Fruit fly (Drosophila melanogaster) whole organism, embryonic: ENCODE data around the gene CG7071.
A peak's percentile ranks its signal among the peaks of the same experiment; 100 is the strongest.

Experiments used
- Bdp1 ChIP-seq: fragments of 200-800 bp; sonication (Bioruptor generic); optimal IDR thresholded peaks from 3 replicates; lab custom pipeline; 2016; ENCODE audit warnings: missing biosample characterization, missing genetic modification characterization
- CG12219 ChIP-seq: fragments of 200-800 bp; sonication (Bioruptor generic); optimal IDR thresholded peaks from 3 replicates; lab custom pipeline; 2018; ENCODE audit warnings: missing biosample characterization, mild to moderate bottlenecking, missing genetic modification characterization
- CG13424 ChIP-seq: fragments of 200-800 bp; sonication (Bioruptor generic); optimal IDR thresholded peaks from 2 replicates; lab custom pipeline; 2019; ENCODE audit warnings: missing biosample characterization, mild to moderate bottlenecking, missing genetic modification characterization, moderate library complexity
- CG14965 ChIP-seq: fragments of 200-800 bp; sonication (Bioruptor generic); optimal IDR thresholded peaks from 2 replicates; lab custom pipeline; 2016; ENCODE audit warnings: missing biosample characterization, missing genetic modification characterization, borderline replicate concordance
- CG1529 ChIP-seq: fragments of 200-800 bp; sonication (Bioruptor generic); optimal IDR thresholded peaks from 3 replicates; lab custom pipeline; 2018; ENCODE audit warnings: missing biosample characterization, missing genetic modification characterization
- CG1602 ChIP-seq: fragments of 200-800 bp; sonication (Bioruptor generic); optimal IDR thresholded peaks from 3 replicates; lab custom pipeline; 2016; ENCODE audit warnings: missing biosample characterization, missing genetic modification characterization
- CG1792 ChIP-seq: fragments of 200-800 bp; sonication (Bioruptor generic); optimal IDR thresholded peaks from 2 replicates; lab custom pipeline; 2016; ENCODE audit warnings: missing biosample characterization, missing genetic modification characterization
- CG18476 ChIP-seq: fragments of 200-800 bp; sonication (Bioruptor generic); optimal IDR thresholded peaks from 2 replicates; lab custom pipeline; 2016; ENCODE audit warnings: missing biosample characterization, mild to moderate bottlenecking, missing genetic modification characterization
- CG2875 ChIP-seq: fragments of 200-800 bp; sonication (Bioruptor generic); optimal IDR thresholded peaks from 2 replicates; lab custom pipeline; 2017; ENCODE audit warnings: missing biosample characterization, mild to moderate bottlenecking, missing genetic modification characterization, missing genetic modification reagents
- CG3065 ChIP-seq: fragments of 200-800 bp; sonication (Bioruptor generic); optimal IDR thresholded peaks from 2 replicates; lab custom pipeline; 2016; ENCODE audit warnings: missing biosample characterization, missing genetic modification characterization
- CG33557 ChIP-seq: fragments of 200-800 bp; sonication (Bioruptor generic); optimal IDR thresholded peaks from 2 replicates; lab custom pipeline; 2019; ENCODE audit warnings: missing biosample characterization, mild to moderate bottlenecking, missing genetic modification characterization, moderate library complexity
- CG3995 ChIP-seq: fragments of 200-800 bp; sonication (Bioruptor generic); optimal IDR thresholded peaks from 3 replicates; lab custom pipeline; 2016; ENCODE audit warnings: missing biosample characterization, missing genetic modification characterization
- CG6175 ChIP-seq: fragments of 200-800 bp; sonication (Bioruptor generic); IDR thresholded peaks from 3 replicates; pipeline ENCODE4 v1.3.6; 2022; ENCODE audit warnings: missing biosample characterization, missing genetic modification characterization
- CG7357 ChIP-seq: fragments of 200-800 bp; sonication (Bioruptor generic); IDR thresholded peaks from 3 replicates; pipeline ENCODE4 v1.3.6; 2022; ENCODE audit warnings: missing biosample characterization, missing genetic modification characterization
- CG9437 ChIP-seq: fragments of 200-800 bp; sonication (Bioruptor generic); optimal IDR thresholded peaks from 2 replicates; lab custom pipeline; 2018; ENCODE audit warnings: missing biosample characterization, mild to moderate bottlenecking, missing genetic modification characterization
- CG9932 ChIP-seq: fragments of 200-800 bp; sonication (Bioruptor generic); IDR thresholded peaks from 2 replicates; pipeline ENCODE4 v1.3.6; 2022; ENCODE audit warnings: missing biosample characterization, missing genetic modification characterization
- Dref ChIP-seq: fragments of 200-800 bp; sonication (Bioruptor generic); IDR thresholded peaks from 2 replicates; pipeline ENCODE4 v1.3.6; 2022; ENCODE audit warnings: missing biosample characterization, missing genetic modification characterization
- Hey ChIP-seq: fragments of 200-800 bp; sonication (Bioruptor generic); optimal IDR thresholded peaks from 3 replicates; lab custom pipeline; 2018; ENCODE audit warnings: missing biosample characterization, mild to moderate bottlenecking, missing genetic modification characterization
- Hr78 ChIP-seq, 2 experiments: fragments of 200-800 bp in 1 of 2; fragments of >200 bp in 1 of 2; sonication (Bioruptor generic) in 1 of 2; optimal IDR thresholded peaks; 2 replicates each; lab custom pipeline; 2017 to 2019; ENCODE audit warnings: missing biosample characterization in 2 of 2, missing genetic modification characterization in 2 of 2, mild to moderate bottlenecking in 1 of 2, moderate library complexity in 1 of 2
- MBD-R2 ChIP-seq: fragments of 200-800 bp; sonication (Bioruptor generic); IDR thresholded peaks from 2 replicates; pipeline ENCODE4 v1.3.6; 2022; ENCODE audit warnings: missing biosample characterization, missing genetic modification characterization
- MTF-1 ChIP-seq: fragments of 200-800 bp; sonication (Bioruptor generic); optimal IDR thresholded peaks from 2 replicates; lab custom pipeline; 2018; ENCODE audit warnings: missing biosample characterization, mild to moderate bottlenecking, missing genetic modification characterization, borderline replicate concordance
- NFAT ChIP-seq: fragments of 200-800 bp; sonication (Bioruptor generic); IDR thresholded peaks from 2 replicates; pipeline ENCODE4 v1.3.6; 2022; ENCODE audit warnings: missing biosample characterization, missing genetic modification characterization
- Nf-YB ChIP-seq: fragments of 200-800 bp; sonication (Bioruptor generic); optimal IDR thresholded peaks from 3 replicates; lab custom pipeline; 2019; ENCODE audit warnings: missing biosample characterization, mild to moderate bottlenecking, missing genetic modification characterization, moderate library complexity
- Oli ChIP-seq: fragments of 200-800 bp; sonication (Bioruptor generic); optimal IDR thresholded peaks from 2 replicates; lab custom pipeline; 2018; ENCODE audit warnings: missing biosample characterization, mild to moderate bottlenecking, missing genetic modification characterization, moderate library complexity
- Opbp ChIP-seq: fragments of 200-800 bp; sonication (Bioruptor generic); IDR thresholded peaks from 3 replicates; pipeline ENCODE4 v1.3.6; 2022; ENCODE audit warnings: missing biosample characterization, missing genetic modification characterization; ENCODE audit not compliant: partially characterized antibody
- Rfx ChIP-seq: fragments of 200-800 bp; sonication (Bioruptor generic); IDR thresholded peaks from 2 replicates; pipeline ENCODE4 v1.3.6; 2022; ENCODE audit warnings: missing biosample characterization, missing genetic modification characterization
- Vsx1 ChIP-seq: fragments of 200-800 bp; sonication (Bioruptor generic); optimal IDR thresholded peaks from 2 replicates; lab custom pipeline; 2017; ENCODE audit warnings: missing biosample characterization, mild to moderate bottlenecking, missing genetic modification characterization, missing genetic modification reagents
- ato ChIP-seq: fragments of 200-800 bp; sonication (Bioruptor generic); IDR thresholded peaks from 2 replicates; pipeline ENCODE4 v1.3.6; 2022; ENCODE audit warnings: missing biosample characterization, missing genetic modification characterization; ENCODE audit not compliant: partially characterized antibody
- cg ChIP-seq: fragments of 200-800 bp; sonication (Bioruptor generic); optimal IDR thresholded peaks from 3 replicates; lab custom pipeline; 2019; ENCODE audit warnings: missing biosample characterization, mild to moderate bottlenecking, missing genetic modification characterization, moderate library complexity
- ems ChIP-seq: fragments of 200-800 bp; sonication (Bioruptor generic); optimal IDR thresholded peaks from 3 replicates; lab custom pipeline; 2016; ENCODE audit warnings: missing biosample characterization, missing genetic modification characterization
- ewg ChIP-seq: fragments of 200-800 bp; sonication (Bioruptor generic); optimal IDR thresholded peaks from 3 replicates; lab custom pipeline; 2017; ENCODE audit warnings: mild to moderate bottlenecking, missing biosample characterization, missing genetic modification reagents, missing genetic modification characterization
- gcm2 ChIP-seq: fragments of 200-800 bp; sonication (Bioruptor generic); optimal IDR thresholded peaks from 2 replicates; lab custom pipeline; 2016; ENCODE audit warnings: missing biosample characterization, missing genetic modification characterization
- gfzf ChIP-seq: fragments of 200-800 bp; sonication (Bioruptor generic); optimal IDR thresholded peaks from 2 replicates; lab custom pipeline; 2016; ENCODE audit warnings: missing biosample characterization, mild to moderate bottlenecking, missing genetic modification characterization, moderate library complexity
- grau ChIP-seq: fragments of 200-800 bp; optimal IDR thresholded peaks from 3 replicates; lab custom pipeline; 2019; ENCODE audit warnings: missing biosample characterization, mild to moderate bottlenecking, missing genetic modification characterization, moderate library complexity
- gsb ChIP-seq: fragments of 200-800 bp; sonication (Bioruptor generic); IDR thresholded peaks from 2 replicates; pipeline ENCODE4 v1.3.6; 2022; ENCODE audit warnings: missing biosample characterization, missing genetic modification characterization
- hbn ChIP-seq: fragments of 200-800 bp; sonication (Bioruptor generic); IDR thresholded peaks from 2 replicates; pipeline ENCODE4 v1.3.6; 2022; ENCODE audit warnings: missing biosample characterization, missing genetic modification characterization; ENCODE audit not compliant: partially characterized antibody
- ind ChIP-seq: fragments of 200-800 bp; sonication (Bioruptor generic); optimal IDR thresholded peaks from 3 replicates; lab custom pipeline; 2016; ENCODE audit warnings: missing biosample characterization, missing genetic modification characterization
- jing ChIP-seq: fragments of 200-800 bp; sonication (Bioruptor generic); optimal IDR thresholded peaks from 2 replicates; lab custom pipeline; 2018; ENCODE audit warnings: missing biosample characterization, mild to moderate bottlenecking, missing genetic modification characterization
- kay ChIP-seq: fragments of 200-800 bp; sonication (Bioruptor generic); optimal IDR thresholded peaks from 2 replicates; lab custom pipeline; 2016; ENCODE audit warnings: missing biosample characterization, missing genetic modification characterization
- maf-S ChIP-seq: fragments of 200-800 bp; sonication (Bioruptor generic); optimal IDR thresholded peaks from 2 replicates; lab custom pipeline; 2016; ENCODE audit warnings: missing biosample characterization, missing genetic modification characterization
- mirr ChIP-seq: fragments of 200-800 bp; sonication (Bioruptor generic); optimal IDR thresholded peaks from 3 replicates; lab custom pipeline; 2018; ENCODE audit warnings: missing biosample characterization, mild to moderate bottlenecking, missing genetic modification characterization
- oc ChIP-seq: fragments of 200-800 bp; sonication (Bioruptor generic); optimal IDR thresholded peaks from 2 replicates; lab custom pipeline; 2018; ENCODE audit warnings: missing biosample characterization, mild to moderate bottlenecking, missing genetic modification characterization, moderate library complexity
- org-1 ChIP-seq: fragments of 200-800 bp; sonication (Bioruptor generic); optimal IDR thresholded peaks from 2 replicates; lab custom pipeline; 2017; ENCODE audit warnings: missing biosample characterization, missing genetic modification characterization
- peb ChIP-seq: fragments of 200-800 bp; sonication (Bioruptor generic); IDR thresholded peaks from 2 replicates; pipeline ENCODE4 v1.3.6; 2022; ENCODE audit warnings: missing biosample characterization, missing genetic modification characterization
- pita ChIP-seq: fragments of 200-800 bp; sonication (Bioruptor generic); optimal IDR thresholded peaks from 2 replicates; lab custom pipeline; 2017; ENCODE audit warnings: missing biosample characterization, mild to moderate bottlenecking, missing genetic modification characterization
- sd ChIP-seq: fragments of 200-800 bp; sonication (Bioruptor generic); optimal IDR thresholded peaks from 3 replicates; lab custom pipeline; 2018; ENCODE audit warnings: missing biosample characterization, mild to moderate bottlenecking, missing genetic modification characterization, moderate library complexity
- unc-4 ChIP-seq: fragments of 200-800 bp; sonication (Bioruptor generic); IDR thresholded peaks from 2 replicates; pipeline ENCODE4 v1.3.6; 2022; ENCODE audit warnings: missing biosample characterization, missing genetic modification characterization; ENCODE audit not compliant: partially characterized antibody
- wor ChIP-seq: fragments of 200-800 bp; sonication (Bioruptor generic); IDR thresholded peaks from 2 replicates; pipeline ENCODE4 v1.3.6; 2022; ENCODE audit warnings: missing biosample characterization, missing genetic modification characterization

Gene CG7071

dm6 chr3R:22367126-22368076 lies 5.0 kb downstream of the CG7071 start, which contains the start of the genes Polr3F and PyK (continued):
- TF ChIP-seq cg (GFP tag; lab: Kevin White, UChicago) (peak; percentile 25), ato (GFP tag; lab: Robert Waterston, UW) (no peak), gsb (GFP tag; lab: Robert Waterston, UW) (no peak), pita (GFP tag; lab: Kevin White, UChicago) (no peak), CG6175 (GFP tag; lab: Robert Waterston, UW) (no peak), CG3065 (GFP tag; lab: Kevin White, UChicago) (no peak), Oli (no peak), CG9437 (GFP tag; lab: Kevin White, UChicago) (no peak), CG9932 (GFP tag; lab: Robert Waterston, UW) (peak; percentile 47; the same call in 1 of the 2 replicates), ewg (GFP tag; lab: Kevin White, UChicago) (no peak), CG7357 (GFP tag; lab: Robert Waterston, UW) (no peak), ind (GFP tag; lab: Kevin White, UChicago) (peak; percentile 14), CG1602 (GFP tag; lab: Kevin White, UChicago) (no peak), Opbp (GFP tag; lab: Robert Waterston, UW) (no peak), org-1 (GFP tag; lab: Kevin White, UChicago) (no peak), Hey (tag; lab: Kevin White, UChicago) (no peak), gcm2 (GFP tag; lab: Kevin White, UChicago) (no peak), MTF-1 (GFP tag; lab: Kevin White, UChicago) (no peak), Rfx (no peak), CG12219 (GFP tag; lab: Kevin White, UChicago) (no peak), CG14965 (GFP tag; lab: Kevin White, UChicago) (no peak), Hr78 (GFP tag; optimal IDR thresholded peaks at IDR 0.05; lab: Kevin White, UChicago) (no peak), Nf-YB (peak; percentile 14), CG33557 (peak; percentile 19), mirr (GFP tag; lab: Kevin White, UChicago) (no peak), CG18476 (GFP tag; lab: Kevin White, UChicago) (peak; percentile 24), maf-S (GFP tag; lab: Kevin White, UChicago) (no peak), Bdp1 (GFP tag; lab: Kevin White, UChicago) (no peak), Dref (GFP tag; lab: Robert Waterston, UW) (no peak), CG13424 (tag; lab: Kevin White, UChicago) (peak; percentile 46), wor (GFP tag; lab: Robert Waterston, UW) (no peak), Vsx1 (GFP tag; lab: Kevin White, UChicago) (no peak), peb (GFP tag; lab: Robert Waterston, UW) (no peak), jing (GFP tag; lab: Kevin White, UChicago) (no peak), CG1792 (no peak), hbn (GFP tag; lab: Robert Waterston, UW) (0 out of 2 replicates have a peak, but pooled peaks have one; percentile 36), grau (tag; lab: Kevin White, UChicago) (peak; percentile 51), oc (tag; lab: Kevin White, UChicago) (no peak), gfzf (GFP tag; lab: Kevin White, UChicago) (peak; percentile 79), kay (no peak), CG2875 (GFP tag; lab: Kevin White, UChicago) (no peak), CG1529 (GFP tag; lab: Kevin White, UChicago) (no peak), MBD-R2 (peak; percentile 71; the same call in 1 of the 2 replicates), NFAT (no peak), ems (no peak), sd (tag; lab: Kevin White, UChicago) (no peak), CG3995 (GFP tag; lab: Kevin White, UChicago) (peak; percentile 93), unc-4 (0 out of 2 replicates have a peak, but pooled peaks have one; percentile 15)
